Fruit fly (Drosophila melanogaster): Measurements from ENCODE around the gene Blos4.

The Blos4 gene

dm6 chr3L:10927953-10928352, 49.1 kb downstream of the Blos4 start:
- TF ChIP-seq CrebA (GFP tag; optimal IDR thresholded peaks at IDR 0.05; ENCODE audit: borderline replicate concordance) (no peak), dsf (GFP tag; optimal IDR thresholded peaks at IDR 0.05; ENCODE audit: borderline replicate concordance) (no peak), foxo (GFP tag; optimal IDR thresholded peaks at IDR 0.05) (peak in 1 of 2 experiments; percentile 37), Sp1 (GFP tag; optimal IDR thresholded peaks at IDR 0.05) (peak; percentile 31), Hr83 (GFP tag; optimal IDR thresholded peaks at IDR 0.05; ENCODE audit: poor library complexity, severe bottlenecking) (no peak), lola (GFP tag; optimal IDR thresholded peaks at IDR 0.05) (no peak), Vsx2 (GFP tag; optimal IDR thresholded peaks at IDR 0.05; ENCODE audit: partially characterized antibody) (no peak), Myc (optimal IDR thresholded peaks at IDR 0.05) (no peak), ey (GFP tag; optimal IDR thresholded peaks at IDR 0.05) (no peak), Jra (GFP tag; optimal IDR thresholded peaks at IDR 0.05) (no peak), psq (GFP tag; optimal IDR thresholded peaks at IDR 0.05) (no peak), h (GFP tag; optimal IDR thresholded peaks at IDR 0.05) (peak; percentile 25), Dif (GFP tag; optimal IDR thresholded peaks at IDR 0.05; ENCODE audit: partially characterized antibody) (no peak), Rel (GFP tag; optimal IDR thresholded peaks at IDR 0.05) (no peak), Rel (tag; optimal IDR thresholded peaks at IDR 0.05) (no peak), CG32264 (GFP tag; optimal IDR thresholded peaks at IDR 0.05) (no peak), sage (GFP tag; optimal IDR thresholded peaks at IDR 0.05) (peak; percentile 16), fru (GFP tag; optimal IDR thresholded peaks at IDR 0.05) (peak; percentile 39), sv (GFP tag; optimal IDR thresholded peaks at IDR 0.05) (no peak), rgr (GFP tag; optimal IDR thresholded peaks at IDR 0.05) (peak; percentile 36), OdsH (GFP tag; optimal IDR thresholded peaks at IDR 0.05) (peak; percentile 43), HLH106 (tag; optimal IDR thresholded peaks at IDR 0.05) (peak; percentile 15), br (GFP tag; optimal IDR thresholded peaks at IDR 0.05) (no peak), Dfd (GFP tag; optimal IDR thresholded peaks at IDR 0.05) (no peak), Abd-B (GFP tag; optimal IDR thresholded peaks at IDR 0.05) (no peak)

- TF ChIP-seq Jra (GFP tag; optimal IDR thresholded peaks at IDR 0.05) (no peak), sage (GFP tag; optimal IDR thresholded peaks at IDR 0.05) (no peak), Dfd (GFP tag; optimal IDR thresholded peaks at IDR 0.05) (no peak), Mio (GFP tag; optimal IDR thresholded peaks at IDR 0.05) (no peak), h (GFP tag; optimal IDR thresholded peaks at IDR 0.05) (no peak), pan (optimal IDR thresholded peaks at IDR 0.05) (no peak), OdsH (GFP tag; optimal IDR thresholded peaks at IDR 0.05) (no peak), woc (GFP tag; optimal IDR thresholded peaks at IDR 0.05) (peak; percentile 39), psq (GFP tag; optimal IDR thresholded peaks at IDR 0.05) (peak; percentile 2), Vsx2 (GFP tag; optimal IDR thresholded peaks at IDR 0.05; ENCODE audit: partially characterized antibody) (no peak), GATAd (GFP tag; optimal IDR thresholded peaks at IDR 0.05) (no peak), fru (GFP tag; optimal IDR thresholded peaks at IDR 0.05) (peak; percentile 86), rgr (GFP tag; optimal IDR thresholded peaks at IDR 0.05) (peak; percentile 2), tai (GFP tag; optimal IDR thresholded peaks at IDR 0.05) (no peak), CrebA (GFP tag; optimal IDR thresholded peaks at IDR 0.05; ENCODE audit: borderline replicate concordance) (no peak), foxo (GFP tag; optimal IDR thresholded peaks at IDR 0.05) (peak in 1 of 2 experiments; percentile 24), CG32264 (GFP tag; optimal IDR thresholded peaks at IDR 0.05) (no peak), CG9705 (GFP tag; optimal IDR thresholded peaks at IDR 0.05) (peak; percentile 40), HLH106 (tag; optimal IDR thresholded peaks at IDR 0.05) (peak; percentile 64)
These were observed 49.9 kb downstream of the Blos4 start for dm6 chr3L:10928801-10929200.
